Fruit fly (Drosophila melanogaster) whole organism, embryonic: Measurements from ENCODE around the gene hd.
A peak's percentile ranks its signal among the peaks of the same experiment; 100 is the strongest.

Experiments
- Atf6 ChIP-seq: fragments of 200-800 bp; sonication (Bioruptor generic); IDR thresholded peaks from 2 replicates; pipeline ENCODE4 v1.3.6; 2022; ENCODE audit warnings: missing biosample characterization, missing genetic modification characterization
- BtbVII ChIP-seq: fragments of 200-800 bp; sonication (Bioruptor generic); optimal IDR thresholded peaks from 3 replicates; lab custom pipeline; 2017; ENCODE audit warnings: missing biosample characterization, mild to moderate bottlenecking, missing genetic modification characterization
- CG10209 ChIP-seq: fragments of 200-800 bp; sonication (Bioruptor generic); optimal IDR thresholded peaks from 3 replicates; lab custom pipeline; 2017; ENCODE audit warnings: missing biosample characterization, mild to moderate bottlenecking, missing genetic modification characterization, missing genetic modification reagents
- CG10431 ChIP-seq: fragments of 200-800 bp; sonication (Bioruptor generic); optimal IDR thresholded peaks from 3 replicates; lab custom pipeline; 2018; ENCODE audit warnings: missing biosample characterization, mild to moderate bottlenecking, missing genetic modification characterization
- CG11560 ChIP-seq: fragments of 200-800 bp; sonication (Bioruptor generic); IDR thresholded peaks from 3 replicates; pipeline ENCODE4 v1.3.6; 2022; ENCODE audit warnings: missing biosample characterization, missing genetic modification characterization
- CG12236 ChIP-seq: fragments of 200-800 bp; sonication (Bioruptor generic); optimal IDR thresholded peaks from 2 replicates; lab custom pipeline; 2016; ENCODE audit warnings: missing biosample characterization, missing genetic modification characterization
- CG13624 ChIP-seq: fragments of 200-800 bp; sonication (Bioruptor generic); optimal IDR thresholded peaks from 2 replicates; lab custom pipeline; 2016; ENCODE audit warnings: missing biosample characterization, missing genetic modification characterization
- CG1647 ChIP-seq: fragments of 200-800 bp; sonication (Bioruptor generic); optimal IDR thresholded peaks from 3 replicates; lab custom pipeline; 2016; ENCODE audit warnings: missing biosample characterization, missing genetic modification characterization
- CG16779 ChIP-seq: fragments of 200-800 bp; sonication (Bioruptor generic); IDR thresholded peaks from 2 replicates; pipeline ENCODE4 v1.3.6; 2022; ENCODE audit warnings: missing biosample characterization, missing genetic modification characterization
- CG16813 ChIP-seq: fragments of 200-800 bp; sonication (Bioruptor generic); IDR thresholded peaks from 3 replicates; pipeline ENCODE4 v1.3.6; 2022; ENCODE audit warnings: missing biosample characterization, missing genetic modification characterization; ENCODE audit not compliant: partially characterized antibody
- CG17612 ChIP-seq: fragments of 200-800 bp; sonication (Bioruptor generic); IDR thresholded peaks from 2 replicates; pipeline ENCODE4 v1.3.6; 2022; ENCODE audit warnings: missing biosample characterization, missing genetic modification characterization
- CG18262 ChIP-seq: fragments of 200-800 bp; optimal IDR thresholded peaks from 3 replicates; lab custom pipeline; 2019; ENCODE audit warnings: missing biosample characterization, mild to moderate bottlenecking, missing genetic modification characterization, moderate library complexity
- CG1832 ChIP-seq: fragments of 200-800 bp; sonication (Bioruptor generic); optimal IDR thresholded peaks from 2 replicates; lab custom pipeline; 2017; ENCODE audit warnings: missing biosample characterization, mild to moderate bottlenecking, missing genetic modification characterization, inconsistent platforms
- CG18619 ChIP-seq: fragments of 200-800 bp; sonication (Bioruptor generic); optimal IDR thresholded peaks from 3 replicates; lab custom pipeline; 2017; ENCODE audit warnings: missing biosample characterization, mild to moderate bottlenecking, missing genetic modification characterization
- CG30020 ChIP-seq: fragments of 200-800 bp; optimal IDR thresholded peaks from 2 replicates; lab custom pipeline; 2019; ENCODE audit warnings: missing biosample characterization, mild to moderate bottlenecking, missing genetic modification characterization, moderate library complexity
- CG3281 ChIP-seq: fragments of 200-800 bp; sonication (Bioruptor generic); optimal IDR thresholded peaks from 3 replicates; lab custom pipeline; 2017; ENCODE audit warnings: missing biosample characterization, mild to moderate bottlenecking, missing genetic modification characterization
- CG6683 ChIP-seq: fragments of 200-800 bp; sonication (Bioruptor generic); optimal IDR thresholded peaks from 2 replicates; lab custom pipeline; 2017; ENCODE audit warnings: missing biosample characterization, mild to moderate bottlenecking, missing genetic modification characterization, missing genetic modification reagents
- CG7786 ChIP-seq: fragments of 200-800 bp; sonication (Bioruptor generic); optimal IDR thresholded peaks from 2 replicates; lab custom pipeline; 2016; ENCODE audit warnings: missing biosample characterization, missing genetic modification characterization
- CG7987 ChIP-seq: fragments of 200-800 bp; sonication (Bioruptor generic); optimal IDR thresholded peaks from 2 replicates; lab custom pipeline; 2018; ENCODE audit warnings: missing biosample characterization, mild to moderate bottlenecking, missing genetic modification characterization, moderate library complexity
- CHES-1-like ChIP-seq: fragments of 200-800 bp; sonication (Bioruptor generic); optimal IDR thresholded peaks from 2 replicates; lab custom pipeline; 2016; ENCODE audit warnings: missing biosample characterization, missing genetic modification characterization
- CkIIα-i1 ChIP-seq: fragments of 200-800 bp; sonication (Bioruptor generic); IDR thresholded peaks from 2 replicates; pipeline ENCODE4 v1.3.6; 2022; ENCODE audit warnings: missing biosample characterization, missing genetic modification characterization
- CrebB ChIP-seq: fragments of 200-800 bp; sonication (Bioruptor generic); optimal IDR thresholded peaks from 3 replicates; lab custom pipeline; 2018; ENCODE audit warnings: missing biosample characterization, mild to moderate bottlenecking, missing genetic modification characterization
- D19B ChIP-seq: fragments of 200-800 bp; sonication (Bioruptor generic); optimal IDR thresholded peaks from 2 replicates; lab custom pipeline; 2017; ENCODE audit warnings: missing biosample characterization, mild to moderate bottlenecking, missing genetic modification characterization
- Dfd ChIP-seq, 2 experiments: fragments of >200 bp; optimal IDR thresholded peaks; 2 replicates each; lab custom pipeline; 2017; ENCODE audit warnings: missing biosample characterization in 2 of 2, missing genetic modification characterization in 2 of 2
- Fer3 ChIP-seq: fragments of 200-800 bp; sonication (Bioruptor generic); optimal IDR thresholded peaks from 2 replicates; lab custom pipeline; 2018; ENCODE audit warnings: missing biosample characterization, mild to moderate bottlenecking, missing genetic modification characterization, moderate library complexity
- Hmr ChIP-seq: fragments of 200-800 bp; sonication (Bioruptor generic); optimal IDR thresholded peaks from 3 replicates; lab custom pipeline; 2017; ENCODE audit warnings: mild to moderate bottlenecking, missing biosample characterization, missing genetic modification reagents, missing genetic modification characterization
- Ptx1 ChIP-seq: fragments of 200-800 bp; sonication (Bioruptor generic); IDR thresholded peaks from 2 replicates; pipeline ENCODE4 v1.3.6; 2022; ENCODE audit warnings: missing biosample characterization, missing genetic modification characterization
- Sin3A ChIP-seq: fragments of >200 bp; optimal IDR thresholded peaks from 2 replicates; lab custom pipeline; 2018
- Usf ChIP-seq: fragments of 200-800 bp; sonication (Bioruptor generic); optimal IDR thresholded peaks from 2 replicates; lab custom pipeline; 2017; ENCODE audit warnings: missing genotype, missing biosample characterization, missing genetic modification characterization
- YL-1 ChIP-seq: fragments of 200-800 bp; sonication (Bioruptor generic); optimal IDR thresholded peaks from 3 replicates; lab custom pipeline; 2017; ENCODE audit warnings: missing biosample characterization, mild to moderate bottlenecking, missing genetic modification characterization
- ab ChIP-seq: fragments of 200-800 bp; sonication (Bioruptor generic); optimal IDR thresholded peaks from 2 replicates; lab custom pipeline; 2016; ENCODE audit warnings: missing biosample characterization, missing genetic modification characterization
- amos ChIP-seq: fragments of 200-800 bp; sonication (Bioruptor generic); IDR thresholded peaks from 2 replicates; pipeline ENCODE4 v1.3.6; 2022; ENCODE audit warnings: missing biosample characterization, missing genetic modification characterization; ENCODE audit not compliant: partially characterized antibody
- ash1 ChIP-seq: fragments of 200-800 bp; sonication (Bioruptor generic); optimal IDR thresholded peaks from 2 replicates; lab custom pipeline; 2018; ENCODE audit warnings: missing biosample characterization, mild to moderate bottlenecking, missing genetic modification characterization
- br ChIP-seq: fragments of >200 bp; optimal IDR thresholded peaks from 2 replicates; lab custom pipeline; 2017
- chinmo ChIP-seq: fragments of 200-800 bp; sonication (Bioruptor generic); IDR thresholded peaks from 4 replicates; pipeline ENCODE4 v1.3.6; 2022; ENCODE audit warnings: missing biosample characterization, missing genetic modification characterization; ENCODE audit not compliant: partially characterized antibody
- exex ChIP-seq: fragments of 200-800 bp; sonication (Bioruptor generic); optimal IDR thresholded peaks from 4 replicates; lab custom pipeline; 2018; ENCODE audit warnings: missing biosample characterization, mild to moderate bottlenecking, missing genetic modification characterization, moderate library complexity
- fru ChIP-seq: fragments of >200 bp; optimal IDR thresholded peaks from 2 replicates; lab custom pipeline; 2017
- gce ChIP-seq: fragments of 200-800 bp; sonication (Bioruptor generic); IDR thresholded peaks from 3 replicates; pipeline ENCODE4 v1.3.6; 2022; ENCODE audit warnings: missing biosample characterization, missing genetic modification characterization
- inv ChIP-seq: fragments of 200-800 bp; sonication (Bioruptor generic); IDR thresholded peaks from 2 replicates; pipeline ENCODE4 v1.3.6; 2022; ENCODE audit warnings: missing biosample characterization, missing genetic modification characterization; ENCODE audit not compliant: partially characterized antibody
- mld ChIP-seq: fragments of 200-800 bp; sonication (Bioruptor generic); IDR thresholded peaks from 3 replicates; pipeline ENCODE4 v1.3.6; 2022; ENCODE audit warnings: missing biosample characterization, missing genetic modification characterization; ENCODE audit not compliant: partially characterized antibody
- nerfin-2 ChIP-seq: fragments of 200-800 bp; sonication (Bioruptor generic); IDR thresholded peaks from 2 replicates; pipeline ENCODE4 v1.3.6; 2022; ENCODE audit warnings: missing biosample characterization, missing genetic modification characterization; ENCODE audit not compliant: partially characterized antibody
- prd ChIP-seq, 3 experiments: fragments of >200 bp in 2 of 3; fragments of 200-800 bp in 1 of 3; sonication (Bioruptor generic) in 1 of 3; optimal IDR thresholded peaks in 2 of 3; IDR thresholded peaks in 1 of 3; 2 replicates in 2 of 3; 3 replicates in 1 of 3; pipeline versions ENCODE4 v1.3.6 to Lab custom; 2017 to 2022; ENCODE audit warnings: missing biosample characterization in 1 of 3, missing genetic modification characterization in 1 of 3
- pum ChIP-seq: fragments of 200-800 bp; sonication (Bioruptor generic); optimal IDR thresholded peaks from 2 replicates; lab custom pipeline; 2016; ENCODE audit warnings: missing biosample characterization, missing genetic modification characterization
- salm ChIP-seq: fragments of 200-800 bp; sonication (Bioruptor generic); optimal IDR thresholded peaks from 2 replicates; lab custom pipeline; 2018; ENCODE audit warnings: missing biosample characterization, mild to moderate bottlenecking, missing genetic modification characterization
- schlank ChIP-seq: fragments of 200-800 bp; sonication (Bioruptor generic); optimal IDR thresholded peaks from 2 replicates; lab custom pipeline; 2018; ENCODE audit warnings: missing biosample characterization, mild to moderate bottlenecking, missing genetic modification characterization
- sisA ChIP-seq: fragments of 200-800 bp; sonication (Bioruptor generic); IDR thresholded peaks from 2 replicates; pipeline ENCODE4 v1.3.6; 2022; ENCODE audit warnings: missing biosample characterization, missing genetic modification characterization
- sna ChIP-seq: fragments of 200-800 bp; sonication (Bioruptor generic); IDR thresholded peaks from 2 replicates; pipeline ENCODE4 v1.3.6; 2022; ENCODE audit warnings: missing biosample characterization, missing genetic modification characterization; ENCODE audit not compliant: partially characterized antibody
- tio ChIP-seq: fragments of 200-800 bp; sonication (Bioruptor generic); optimal IDR thresholded peaks from 2 replicates; lab custom pipeline; 2017; ENCODE audit warnings: missing biosample characterization, missing genetic modification characterization, inconsistent platforms
- zen2 ChIP-seq: fragments of 200-800 bp; sonication (Bioruptor generic); IDR thresholded peaks from 3 replicates; pipeline ENCODE4 v1.3.6; 2022; ENCODE audit warnings: missing biosample characterization, missing genetic modification characterization; ENCODE audit not compliant: partially characterized antibody
- zf30C ChIP-seq: fragments of 200-800 bp; sonication (Bioruptor generic); optimal IDR thresholded peaks from 3 replicates; lab custom pipeline; 2018; ENCODE audit warnings: missing biosample characterization, mild to moderate bottlenecking, missing genetic modification characterization

hd gene

dm6 chr3R:5393742-5394391, 19.1 kb upstream of the hd start, which contains the start of gene CG1172 (continued):
- peak; percentile 79 for TF ChIP-seq CG16813 (GFP tag; lab: Robert Waterston, UW)
- TF ChIP-seq CG12236: no peak
- peak; percentile 27 for TF ChIP-seq CG10431 (GFP tag; lab: Kevin White, UChicago)
- no peak for TF ChIP-seq mld (GFP tag; lab: Robert Waterston, UW)
- no peak for TF ChIP-seq Atf6
- TF ChIP-seq ash1: no peak
- TF ChIP-seq CG13624 (GFP tag; lab: Kevin White, UChicago): peak; percentile 27
- peak; percentile 77 for TF ChIP-seq YL-1 (GFP tag; lab: Kevin White, UChicago)
- no peak for TF ChIP-seq br
- no peak for TF ChIP-seq prd (optimal IDR thresholded peaks at IDR 0.05; lab: Kevin White, UChicago)
- TF ChIP-seq prd (GFP tag; IDR thresholded peaks at IDR 0.05; lab: Robert Waterston, UW): no peak
- peak; percentile 33 for TF ChIP-seq Fer3 (tag; lab: Kevin White, UChicago)
- no peak for TF ChIP-seq Dfd (GFP tag; optimal IDR thresholded peaks at IDR 0.05; lab: Kevin White, UChicago)
- no peak for TF ChIP-seq CG1647
- TF ChIP-seq CG6683: no peak
- no peak for TF ChIP-seq CG10209
- TF ChIP-seq Hmr (GFP tag; lab: Kevin White, UChicago): peak; percentile 72
- TF ChIP-seq schlank (tag; lab: Kevin White, UChicago): no peak
- peak; percentile 73 for TF ChIP-seq amos (GFP tag; lab: Robert Waterston, UW)
- peak; percentile 53 for TF ChIP-seq CG30020 (tag; lab: Kevin White, UChicago)
- TF ChIP-seq CrebB: peak; percentile 21
- no peak for TF ChIP-seq D19B
- peak; percentile 21 for TF ChIP-seq CG3281 (GFP tag; lab: Kevin White, UChicago)
- TF ChIP-seq zen2: peak; percentile 60; the same call in 2 of the 3 replicates
- peak; percentile 12 for TF ChIP-seq Sin3A
- no peak for TF ChIP-seq BtbVII (GFP tag; lab: Kevin White, UChicago)
- TF ChIP-seq CG17612 (GFP tag; lab: Robert Waterston, UW): no peak
- TF ChIP-seq CG11560 (tag; lab: Robert Waterston, UW): no peak
- no peak for TF ChIP-seq CkIIα-i1 (GFP tag; lab: Robert Waterston, UW)
- peak; percentile 14; the same call in 1 of the 2 replicates for TF ChIP-seq nerfin-2
- no peak for TF ChIP-seq Ptx1 (GFP tag; lab: Robert Waterston, UW)
- TF ChIP-seq ab (GFP tag; lab: Kevin White, UChicago): no peak
- no peak for TF ChIP-seq CG16779
- TF ChIP-seq inv (GFP tag; lab: Robert Waterston, UW): peak; percentile 48; the same call in 1 of the 2 replicates
- TF ChIP-seq CG18619 (GFP tag; lab: Kevin White, UChicago): no peak
- no peak for TF ChIP-seq sisA (GFP tag; lab: Robert Waterston, UW)
- peak; percentile 18 for TF ChIP-seq CHES-1-like
- TF ChIP-seq pum (GFP tag; lab: Kevin White, UChicago): no peak
- no peak for TF ChIP-seq gce (GFP tag; lab: Robert Waterston, UW)
- TF ChIP-seq CG18262 (tag; lab: Kevin White, UChicago): no peak
- no peak for TF ChIP-seq CG7987
- no peak for TF ChIP-seq Usf (GFP tag; lab: Kevin White, UChicago)
- no peak for TF ChIP-seq exex (tag; lab: Kevin White, UChicago)
- TF ChIP-seq salm (tag; lab: Kevin White, UChicago): no peak
- no peak for TF ChIP-seq CG1832 (GFP tag; lab: Kevin White, UChicago)
- 0 out of 4 replicates have a peak, but pooled peaks have one; percentile 48 for TF ChIP-seq chinmo
- TF ChIP-seq zf30C (GFP tag; lab: Kevin White, UChicago): no peak
- TF ChIP-seq sna: peak; percentile 76
- no peak for TF ChIP-seq tio (GFP tag; lab: Kevin White, UChicago)
- no peak for TF ChIP-seq fru
- no peak for TF ChIP-seq CG7786
